Worm (Caenorhabditis elegans): ENCODE data around the gene nhr-32.

- TF ChIP-seq skn-1 (tag; optimal IDR thresholded peaks at IDR 0.05): no peak
- no peak for TF ChIP-seq nhr-6 (tag; optimal IDR thresholded peaks at IDR 0.05)
- no peak for TF ChIP-seq unc-39 (tag; optimal IDR thresholded peaks at IDR 0.05)
- no peak for TF ChIP-seq lin-11 (tag; optimal IDR thresholded peaks at IDR 0.05)
- no peak for TF ChIP-seq ztf-4 (tag; optimal IDR thresholded peaks at IDR 0.05)
- TF ChIP-seq fos-1 (tag; optimal IDR thresholded peaks at IDR 0.05): no peak
- no peak for TF ChIP-seq nhr-11 (tag; optimal IDR thresholded peaks at IDR 0.05)
- TF ChIP-seq egl-27 (tag; optimal IDR thresholded peaks at IDR 0.05): no peak
- no peak for TF ChIP-seq unc-62 (GFP tag; optimal IDR thresholded peaks at IDR 0.05)
- no peak for TF ChIP-seq ceh-16 (tag; optimal IDR thresholded peaks at IDR 0.05)
These were observed 16.9 kb upstream of the nhr-32 start, which contains the start of gene K08H2.2 for ce11 chrX:13234879-13235278.
